Worm (Caenorhabditis elegans): ENCODE measurements around the gene cpz-2.

cpz-2 gene

DNA sequence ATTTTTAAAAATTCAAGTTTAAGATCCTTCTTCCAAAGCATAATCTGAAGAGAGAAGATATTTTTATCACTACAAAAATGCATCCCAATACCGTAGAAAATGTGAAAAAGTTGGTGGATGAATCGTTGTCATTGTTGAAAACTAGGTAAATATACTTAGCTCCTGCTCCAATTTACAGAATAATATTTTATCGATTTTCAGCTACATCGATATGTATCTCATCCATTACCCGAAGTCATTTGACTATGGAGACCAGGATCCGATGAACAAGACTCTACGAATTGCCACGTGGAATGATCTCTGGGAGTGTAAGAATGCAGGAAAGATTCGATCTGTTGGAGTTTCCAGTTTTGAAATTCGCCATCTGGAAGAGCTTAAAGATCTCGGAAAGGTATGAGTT is 27.5 kb downstream of the cpz-2 start:
- no peak for TF ChIP-seq him-1 (tag; optimal IDR thresholded peaks at IDR 0.05)
- TF ChIP-seq W03F9.2 (tag; optimal IDR thresholded peaks at IDR 0.05) = no peak

DNA sequence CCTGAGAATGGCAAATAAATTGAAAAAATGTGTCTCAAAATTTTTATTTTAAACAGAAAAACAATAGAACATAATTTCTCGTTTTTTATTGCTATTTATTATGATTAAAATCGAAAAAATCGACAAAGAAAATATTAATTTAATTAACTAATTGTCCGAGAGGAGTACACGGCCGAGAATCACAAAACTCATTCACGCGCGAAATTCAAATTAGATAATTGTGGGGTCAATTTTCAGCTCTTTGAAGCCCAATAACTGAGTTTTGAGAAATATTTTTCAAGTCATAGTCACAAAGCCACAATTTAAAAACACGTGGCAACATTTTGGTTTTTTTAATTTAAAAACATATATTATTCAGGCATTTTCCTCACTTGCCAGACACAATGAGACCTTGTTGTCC is 28.1 kb downstream of the cpz-2 start:
- TF ChIP-seq him-1 (tag; optimal IDR thresholded peaks at IDR 0.05) (no peak), dao-5 (tag; optimal IDR thresholded peaks at IDR 0.05) (no peak), W03F9.2 (tag; optimal IDR thresholded peaks at IDR 0.05) (no peak)

ce11 chrV:13410688-13411087 is 29.7 kb downstream of the cpz-2 start, which contains the start of gene F53F1.4:
TSS of gene F53F1.4 (plus strand) at chrV:13411077.
- TF ChIP-seq him-1 (tag; optimal IDR thresholded peaks at IDR 0.05) = no peak
- no peak for TF ChIP-seq W03F9.2 (tag; optimal IDR thresholded peaks at IDR 0.05)
- TF ChIP-seq dao-5 (tag; optimal IDR thresholded peaks at IDR 0.05) = no peak

ce11 chrV:13411225-13411991 is 30.4 kb downstream of the cpz-2 start:
- no peak for TF ChIP-seq him-1 (tag; optimal IDR thresholded peaks at IDR 0.05)
- TF ChIP-seq dao-5 (tag; optimal IDR thresholded peaks at IDR 0.05) = no peak
- TF ChIP-seq W03F9.2 (tag; optimal IDR thresholded peaks at IDR 0.05) = no peak

ce11 chrV:13411992-13412298 is 31.0 kb downstream of the cpz-2 start:
- TF ChIP-seq dao-5 (tag; optimal IDR thresholded peaks at IDR 0.05) (no peak), W03F9.2 (tag; optimal IDR thresholded peaks at IDR 0.05) (no peak)

- TF ChIP-seq dao-5 (tag; optimal IDR thresholded peaks at IDR 0.05) (no peak), him-1 (tag; optimal IDR thresholded peaks at IDR 0.05) (no peak), W03F9.2 (tag; optimal IDR thresholded peaks at IDR 0.05) (no peak)
Observed at ce11 chrV:13413301-13413700, 32.3 kb downstream of the cpz-2 start.

- no peak for TF ChIP-seq W03F9.2 (tag; optimal IDR thresholded peaks at IDR 0.05)
- no peak for TF ChIP-seq him-1 (tag; optimal IDR thresholded peaks at IDR 0.05)
- no peak for TF ChIP-seq dao-5 (tag; optimal IDR thresholded peaks at IDR 0.05)
Observed at ce11 chrV:13414585-13414984, 33.6 kb downstream of the cpz-2 start, which contains the start of gene cut-2. TSS of gene cut-2 (plus strand) at chrV:13414949.

ce11 chrV:13415462-13415861 is 34.5 kb downstream of the cpz-2 start:
- TF ChIP-seq dao-5 (tag; optimal IDR thresholded peaks at IDR 0.05) (peak; percentile 33), him-1 (tag; optimal IDR thresholded peaks at IDR 0.05) (no peak), W03F9.2 (tag; optimal IDR thresholded peaks at IDR 0.05) (no peak)

- TF ChIP-seq him-1 (tag; optimal IDR thresholded peaks at IDR 0.05) (no peak), W03F9.2 (tag; optimal IDR thresholded peaks at IDR 0.05) (no peak), dao-5 (tag; optimal IDR thresholded peaks at IDR 0.05) (no peak)
Observed at ce11 chrV:13416076-13416475, 35.1 kb downstream of the cpz-2 start.

- TF ChIP-seq dao-5 (tag; optimal IDR thresholded peaks at IDR 0.05) (no peak), him-1 (tag; optimal IDR thresholded peaks at IDR 0.05) (no peak), W03F9.2 (tag; optimal IDR thresholded peaks at IDR 0.05) (no peak)
Observed at ce11 chrV:13417513-13417912, 36.5 kb downstream of the cpz-2 start, which contains the start of gene F53F1.6. TSS of gene F53F1.6 (minus strand) at chrV:13417613.

DNA sequence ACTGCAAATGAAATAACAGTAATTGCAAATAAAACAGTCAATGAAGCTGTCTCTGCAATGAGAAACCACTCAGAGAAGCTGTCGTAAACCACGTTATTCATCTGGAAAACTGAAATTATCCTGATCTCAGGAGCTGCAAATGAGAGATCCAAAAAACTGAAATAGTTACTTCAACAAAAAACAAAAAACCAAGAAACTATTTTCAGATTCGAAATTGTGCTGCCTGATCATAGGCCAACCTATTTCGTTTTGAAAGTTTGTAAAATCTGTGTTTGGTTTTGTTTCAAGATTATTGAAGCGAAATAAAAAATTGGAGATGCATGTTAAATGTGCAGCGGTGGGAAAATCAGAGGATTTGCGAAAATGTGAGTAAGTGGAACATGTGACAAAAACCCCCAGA is 39.7 kb downstream of the cpz-2 start, which contains the start of gene srv-8:
Gene srv-8 (minus strand): TSS at position 101 of the 400 bp plus-strand sequence.
- TF ChIP-seq him-1 (tag; optimal IDR thresholded peaks at IDR 0.05) = no peak
- TF ChIP-seq dao-5 (tag; optimal IDR thresholded peaks at IDR 0.05) = no peak
- no peak for TF ChIP-seq W03F9.2 (tag; optimal IDR thresholded peaks at IDR 0.05)

DNA sequence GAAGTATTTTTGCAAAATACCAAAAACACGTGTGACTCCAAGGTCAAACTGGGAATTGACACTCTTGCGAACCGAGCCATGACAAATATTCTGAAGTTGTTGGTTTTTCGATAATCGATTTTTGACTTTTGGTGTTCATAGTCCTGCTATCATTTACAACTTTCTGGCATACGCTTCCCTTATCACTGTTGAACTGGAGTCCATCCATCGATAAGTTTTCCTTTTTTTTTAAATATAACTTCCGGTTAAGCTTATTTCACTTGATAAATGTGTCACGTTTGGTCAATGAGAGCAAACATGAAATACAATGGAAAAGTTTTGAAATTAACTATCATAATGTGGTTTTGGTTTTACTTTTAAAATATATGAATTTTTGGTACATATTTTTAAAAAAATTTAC is 40.7 kb downstream of the cpz-2 start:
- TF ChIP-seq dao-5 (tag; optimal IDR thresholded peaks at IDR 0.05) (no peak), him-1 (tag; optimal IDR thresholded peaks at IDR 0.05) (no peak), W03F9.2 (tag; optimal IDR thresholded peaks at IDR 0.05) (no peak)

ce11 chrV:13423045-13423444 is 42.1 kb downstream of the cpz-2 start, which contains the start of gene srv-9:
TSS of gene srv-9 (minus strand) at chrV:13423145.
- no peak for TF ChIP-seq dao-5 (tag; optimal IDR thresholded peaks at IDR 0.05)
- no peak for TF ChIP-seq him-1 (tag; optimal IDR thresholded peaks at IDR 0.05)
- TF ChIP-seq W03F9.2 (tag; optimal IDR thresholded peaks at IDR 0.05) = no peak

DNA sequence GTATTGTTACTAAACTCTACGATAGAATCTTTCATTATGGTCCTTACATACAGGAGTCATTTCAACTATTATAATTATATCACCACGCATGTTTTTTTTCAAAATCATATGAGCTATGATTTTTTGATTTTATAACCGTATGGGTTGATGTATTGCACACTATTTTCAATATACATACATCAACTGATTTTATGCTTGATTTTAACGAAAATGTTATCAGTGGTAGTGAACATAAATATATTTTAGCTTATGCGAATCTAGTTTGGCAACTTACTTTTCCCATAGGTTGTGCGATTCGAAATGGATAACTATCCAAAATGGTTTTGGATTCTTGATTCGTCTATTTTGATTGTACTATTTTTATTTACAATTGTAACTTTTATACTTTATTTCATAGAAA is 42.6 kb downstream of the cpz-2 start, which contains the start of gene srv-10:
Gene srv-10 (plus strand): TSS at position 301 of the 400 bp plus-strand sequence.
- TF ChIP-seq him-1 (tag; optimal IDR thresholded peaks at IDR 0.05) (no peak), dao-5 (tag; optimal IDR thresholded peaks at IDR 0.05) (no peak), W03F9.2 (tag; optimal IDR thresholded peaks at IDR 0.05) (no peak)

ce11 chrV:13426764-13427163 is 45.8 kb downstream of the cpz-2 start, which contains the start of gene srd-18:
TSS of gene srd-18 (minus strand) at chrV:13426864.
- TF ChIP-seq W03F9.2 (tag; optimal IDR thresholded peaks at IDR 0.05) (no peak), him-1 (tag; optimal IDR thresholded peaks at IDR 0.05) (no peak), dao-5 (tag; optimal IDR thresholded peaks at IDR 0.05) (no peak)

Data from whole organism, L4/young adult.